Worm (Caenorhabditis elegans) whole organism, midembryonic: ENCODE results near the gene Y45F10C.4.

Experiments used
- T22C8.4 ChIP-seq: fragments of 200-800 bp; sonication (Bioruptor generic); IDR thresholded peaks from 2 replicates; pipeline ENCODE4 v1.3.6; 2022; ENCODE audit warnings: missing genetic modification characterization, missing compliant biosample characterization
- flt-1 ChIP-seq: fragments of 200-800 bp; sonication (Bioruptor generic); IDR thresholded peaks from 2 replicates; pipeline ENCODE4 v1.3.6; 2022; ENCODE audit warnings: missing genetic modification characterization, missing compliant biosample characterization
- ztf-29 ChIP-seq: fragments of 200-800 bp; sonication (Bioruptor generic); IDR thresholded peaks from 2 replicates; pipeline ENCODE4 v1.3.6; 2022; ENCODE audit warnings: missing genetic modification reagents, missing genetic modification characterization, missing compliant biosample characterization

- TF ChIP-seq T22C8.4 (no peak), flt-1 (GFP tag; lab: Robert Waterston, UW) (no peak), ztf-29 (no peak)
Measured at ce11 chrIV:13647558-13647957, 16.4 kb downstream of the Y45F10C.4 start, which contains the start of gene ule-4.
